Worm (Caenorhabditis elegans): Measurements from ENCODE around the gene C01G10.17.

Gene C01G10.17

DNA sequence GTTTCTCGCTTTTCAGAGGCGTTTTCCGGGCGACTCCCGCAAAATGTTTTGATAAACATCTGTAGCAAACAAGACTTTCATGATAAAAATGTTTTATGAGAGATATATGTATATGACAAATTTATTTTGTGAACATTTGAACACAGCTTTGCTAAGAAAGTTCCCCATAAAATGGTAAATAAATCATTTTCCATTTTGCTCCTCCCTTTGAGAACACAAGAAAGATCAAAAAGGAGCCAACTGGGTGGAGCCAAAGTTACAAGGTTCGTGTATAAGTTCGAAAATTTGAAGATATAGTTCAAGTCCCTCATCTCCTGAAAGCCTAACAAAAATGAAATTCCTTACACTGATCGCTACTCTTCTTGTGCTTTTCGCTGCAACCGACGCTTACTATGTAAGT, at the start of gene C01G10.17:
TSS of gene C01G10.17 (plus strand) at position 301 of the 400 bp plus-strand sequence.
- TF ChIP-seq W03F9.2 (tag; optimal IDR thresholded peaks at IDR 0.05), result no peak
- no peak for TF ChIP-seq dao-5 (tag; optimal IDR thresholded peaks at IDR 0.05)
- no peak for TF ChIP-seq him-1 (tag; optimal IDR thresholded peaks at IDR 0.05)

- no peak for TF ChIP-seq dao-5 (tag; optimal IDR thresholded peaks at IDR 0.05)
These were observed 42.5 kb upstream of the C01G10.17 start, which contains the start of gene sdc-3 for ce11 chrV:15048107-15048506. TSS of gene sdc-3 (minus strand) at chrV:15048207.

DNA sequence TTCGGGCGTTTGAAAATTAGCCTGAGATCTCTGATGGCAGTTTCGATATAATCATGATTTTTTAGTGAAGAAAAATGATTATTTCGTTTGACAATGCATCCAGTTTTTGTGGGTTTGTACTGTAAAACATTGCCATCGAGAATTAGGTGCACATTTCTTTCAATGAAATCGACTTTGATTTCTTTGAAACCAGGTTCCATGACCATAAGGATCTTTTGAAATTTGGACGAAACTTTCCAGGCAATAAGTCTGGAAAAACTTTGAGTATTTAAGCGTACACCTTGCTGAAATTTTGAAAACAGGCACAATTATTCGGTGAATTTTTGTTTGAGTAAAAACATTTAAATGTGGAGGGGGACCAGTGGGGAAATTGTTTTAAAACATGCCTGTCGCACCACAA, 38.8 kb upstream of the C01G10.17 start:
- TF ChIP-seq dao-5 (tag; optimal IDR thresholded peaks at IDR 0.05) (no peak), W03F9.2 (tag; optimal IDR thresholded peaks at IDR 0.05) (no peak), him-1 (tag; optimal IDR thresholded peaks at IDR 0.05) (no peak)

- no peak for TF ChIP-seq dao-5 (tag; optimal IDR thresholded peaks at IDR 0.05)
- TF ChIP-seq W03F9.2 (tag; optimal IDR thresholded peaks at IDR 0.05), result no peak
- no peak for TF ChIP-seq him-1 (tag; optimal IDR thresholded peaks at IDR 0.05)
These were observed 38.2 kb upstream of the C01G10.17 start, which contains the start of the genes fbxa-82 and C25D7.5 for ce11 chrV:15052368-15052767. TSS of gene fbxa-82 (minus strand) at chrV:15052530. TSS of gene C25D7.5 (plus strand) at chrV:15052650.

DNA sequence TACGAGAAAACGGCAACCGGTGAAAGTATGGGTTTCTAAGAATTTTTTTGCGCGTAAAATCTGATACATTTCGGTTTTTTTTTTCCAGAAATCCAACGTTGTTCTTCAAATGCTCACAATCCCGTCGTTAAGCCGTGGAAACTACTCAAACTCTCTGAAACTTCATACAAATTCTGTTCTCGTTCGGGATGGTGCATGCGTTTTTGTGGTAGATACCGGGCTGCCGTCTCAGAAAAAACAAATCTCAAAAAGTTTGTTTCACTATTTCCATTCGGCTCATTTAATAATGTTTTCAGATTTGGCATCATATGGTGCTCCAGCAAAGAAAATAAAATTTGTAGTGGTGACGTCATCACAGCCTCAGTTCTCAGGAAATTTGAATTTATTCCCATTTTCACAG, 35.8 kb upstream of the C01G10.17 start:
- no peak for TF ChIP-seq dao-5 (tag; optimal IDR thresholded peaks at IDR 0.05)
- no peak for TF ChIP-seq him-1 (tag; optimal IDR thresholded peaks at IDR 0.05)
- no peak for TF ChIP-seq W03F9.2 (tag; optimal IDR thresholded peaks at IDR 0.05)

ce11 chrV:15055873-15056272, 34.7 kb upstream of the C01G10.17 start, which contains the start of gene C25D7.16:
TSS of gene C25D7.16 (plus strand) at chrV:15056173.
- TF ChIP-seq dao-5 (tag; optimal IDR thresholded peaks at IDR 0.05), result no peak
- no peak for TF ChIP-seq him-1 (tag; optimal IDR thresholded peaks at IDR 0.05)
- TF ChIP-seq W03F9.2 (tag; optimal IDR thresholded peaks at IDR 0.05), result no peak

ce11 chrV:15056346-15056839, 34.2 kb upstream of the C01G10.17 start:
- TF ChIP-seq him-1 (tag; optimal IDR thresholded peaks at IDR 0.05) (no peak), W03F9.2 (tag; optimal IDR thresholded peaks at IDR 0.05) (no peak), dao-5 (tag; optimal IDR thresholded peaks at IDR 0.05) (no peak)

ce11 chrV:15057724-15058123, 32.8 kb upstream of the C01G10.17 start:
- TF ChIP-seq him-1 (tag; optimal IDR thresholded peaks at IDR 0.05) (no peak), W03F9.2 (tag; optimal IDR thresholded peaks at IDR 0.05) (no peak), dao-5 (tag; optimal IDR thresholded peaks at IDR 0.05) (no peak)

DNA sequence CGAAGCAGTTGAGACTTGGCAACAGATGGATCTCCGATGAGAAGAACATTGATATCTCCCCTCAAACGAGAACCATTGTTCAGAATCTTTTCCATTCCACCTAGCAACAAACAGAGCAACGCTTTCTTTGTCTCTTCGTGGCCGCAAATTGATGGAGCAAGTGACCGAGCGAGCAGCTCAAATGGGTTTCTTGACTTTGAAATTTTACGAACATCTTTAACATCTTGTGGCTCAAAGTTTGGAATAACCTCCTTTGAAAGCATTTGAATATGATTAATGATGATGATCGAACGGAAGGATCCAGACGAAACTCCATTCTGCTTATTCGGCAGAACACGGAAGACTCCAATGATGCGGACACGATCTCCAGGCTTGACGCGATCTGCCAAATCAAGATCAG, 32.1 kb upstream of the C01G10.17 start:
- no peak for TF ChIP-seq him-1 (tag; optimal IDR thresholded peaks at IDR 0.05)
- TF ChIP-seq dao-5 (tag; optimal IDR thresholded peaks at IDR 0.05), result no peak
- no peak for TF ChIP-seq W03F9.2 (tag; optimal IDR thresholded peaks at IDR 0.05)

DNA sequence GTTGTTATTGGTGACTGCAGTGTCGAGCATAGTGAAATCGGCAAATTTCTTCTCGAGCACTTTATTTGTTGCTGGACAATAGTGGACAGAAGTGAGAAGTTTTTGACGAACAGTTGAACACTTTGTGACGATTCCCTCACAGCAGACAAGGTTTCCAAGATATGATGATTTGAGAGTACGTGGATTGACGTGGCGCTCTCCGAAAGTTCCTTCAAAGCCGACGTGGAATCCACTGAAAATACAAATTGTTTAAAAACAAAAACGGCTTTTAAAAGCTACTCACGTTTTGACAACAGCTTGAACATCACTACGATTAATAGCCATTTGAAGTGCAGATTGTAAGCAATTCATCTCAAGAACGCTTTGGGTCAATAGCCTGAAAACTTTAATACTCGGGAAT, 31.6 kb upstream of the C01G10.17 start:
- TF ChIP-seq dao-5 (tag; optimal IDR thresholded peaks at IDR 0.05) (no peak), him-1 (tag; optimal IDR thresholded peaks at IDR 0.05) (no peak), W03F9.2 (tag; optimal IDR thresholded peaks at IDR 0.05) (no peak)

- TF ChIP-seq W03F9.2 (tag; optimal IDR thresholded peaks at IDR 0.05), result peak; percentile 32
- no peak for TF ChIP-seq him-1 (tag; optimal IDR thresholded peaks at IDR 0.05)
These were observed 31.0 kb upstream of the C01G10.17 start, which contains the start of the genes mcm-3 and C25D7.15 for ce11 chrV:15059534-15059933. TSS of gene mcm-3 (minus strand) at chrV:15059599. TSS of gene C25D7.15 (plus strand) at chrV:15059808.

- TF ChIP-seq him-1 (tag; optimal IDR thresholded peaks at IDR 0.05) (no peak), dao-5 (tag; optimal IDR thresholded peaks at IDR 0.05) (no peak), W03F9.2 (tag; optimal IDR thresholded peaks at IDR 0.05) (no peak)
These were observed 30.0 kb upstream of the C01G10.17 start for ce11 chrV:15060595-15060994.

- TF ChIP-seq W03F9.2 (tag; optimal IDR thresholded peaks at IDR 0.05) (no peak), him-1 (tag; optimal IDR thresholded peaks at IDR 0.05) (no peak), dao-5 (tag; optimal IDR thresholded peaks at IDR 0.05) (no peak)
These were observed 26.6 kb upstream of the C01G10.17 start, which contains the start of gene rap-2 for ce11 chrV:15063987-15064386. TSS of gene rap-2 (minus strand) at chrV:15064087.

DNA sequence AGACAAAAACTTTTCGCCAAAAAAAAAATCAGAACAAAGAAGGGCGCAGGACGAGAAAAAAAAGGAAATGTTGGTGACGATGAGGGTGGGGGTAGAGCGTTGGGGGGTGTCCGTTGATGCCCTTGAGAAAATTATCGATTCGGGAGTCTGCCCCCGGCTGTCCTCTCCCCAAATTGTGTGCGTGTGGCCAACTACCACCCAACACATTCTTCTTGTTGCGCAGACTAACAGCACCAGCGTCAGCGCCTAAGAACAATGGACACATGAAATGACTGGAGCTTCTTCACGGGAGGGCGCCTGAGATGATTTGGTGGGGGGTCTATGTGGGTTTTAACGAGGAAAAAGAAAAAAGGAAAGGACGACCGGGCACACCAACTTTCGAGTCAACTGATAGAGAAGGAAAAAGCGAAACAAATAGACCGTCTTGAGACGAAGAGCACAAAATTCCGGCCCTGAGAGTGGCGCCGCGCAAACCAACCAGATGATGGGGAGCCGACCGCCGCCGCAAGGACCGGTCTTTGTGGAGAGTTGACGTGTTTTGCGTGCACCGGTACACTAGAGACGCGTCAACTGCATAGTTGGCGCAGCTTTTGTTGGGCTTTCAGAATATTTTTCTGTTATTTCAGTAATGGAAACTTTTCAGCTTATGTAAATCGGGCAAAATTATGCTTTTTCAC, 25.4 kb upstream of the C01G10.17 start, which contains the start of gene C25D7.9:
TSS of gene C25D7.9 (plus strand) at position 68 of the 677 bp plus-strand sequence.
- TF ChIP-seq dao-5 (tag; optimal IDR thresholded peaks at IDR 0.05) (no peak), him-1 (tag; optimal IDR thresholded peaks at IDR 0.05) (no peak), W03F9.2 (tag; optimal IDR thresholded peaks at IDR 0.05) (no peak)

Data from whole organism, L4/young adult.